Fruit fly (Drosophila melanogaster) whole organism, pupa: ENCODE results near the gene lab.

Source experiments
- CG10348 ChIP-seq: fragments of 200-800 bp; sonication (Bioruptor generic); IDR thresholded peaks from 2 replicates; pipeline ENCODE4 v1.3.6; 2022; ENCODE audit warnings: missing biosample characterization, missing genetic modification characterization
- CG12605 ChIP-seq: fragments of 200-800 bp; sonication (Bioruptor generic); IDR thresholded peaks from 2 replicates; pipeline ENCODE4 v1.3.6; 2022; ENCODE audit warnings: missing biosample characterization, missing genetic modification characterization
- CG32121 ChIP-seq: fragments of 200-800 bp; sonication (Bioruptor generic); IDR thresholded peaks from 2 replicates; pipeline ENCODE4 v1.3.6; 2022; ENCODE audit warnings: missing biosample characterization, missing genetic modification characterization
- CG4496 ChIP-seq: fragments of 200-800 bp; sonication (Bioruptor generic); IDR thresholded peaks from 3 replicates; pipeline ENCODE4 v1.3.6; 2022; ENCODE audit warnings: missing biosample characterization, missing genetic modification characterization
- CG8301 ChIP-seq: fragments of 200-800 bp; sonication (Bioruptor generic); optimal IDR thresholded peaks from 2 replicates; lab custom pipeline; 2018; ENCODE audit warnings: missing biosample characterization, mild to moderate bottlenecking, missing genetic modification characterization
- CG9948 ChIP-seq: fragments of 200-800 bp; sonication (Bioruptor generic); optimal IDR thresholded peaks from 2 replicates; lab custom pipeline; 2018; ENCODE audit warnings: missing biosample characterization, mild to moderate bottlenecking, missing genetic modification characterization, moderate library complexity
- EcR ChIP-seq: fragments of 200-800 bp; sonication (Bioruptor generic); optimal IDR thresholded peaks from 3 replicates; lab custom pipeline; 2019; ENCODE audit warnings: missing biosample characterization, missing genetic modification characterization, mild to moderate bottlenecking, moderate library complexity, missing genetic modification reagents
- Ets98B ChIP-seq: fragments of 200-800 bp; sonication (Bioruptor generic); IDR thresholded peaks from 2 replicates; pipeline ENCODE4 v1.3.6; 2022; ENCODE audit warnings: missing biosample characterization, missing genetic modification characterization
- Snoo ChIP-seq: fragments of 200-800 bp; sonication (Bioruptor generic); optimal IDR thresholded peaks from 3 replicates; lab custom pipeline; 2017; ENCODE audit warnings: missing biosample characterization, mild to moderate bottlenecking, missing genetic modification characterization, inconsistent platforms
- fd96Ca ChIP-seq: fragments of 200-800 bp; sonication (Bioruptor generic); IDR thresholded peaks from 3 replicates; pipeline ENCODE4 v1.3.6; 2022; ENCODE audit warnings: missing biosample characterization, missing genetic modification characterization
- rn ChIP-seq: fragments of 200-800 bp; sonication (Bioruptor generic); IDR thresholded peaks from 2 replicates; pipeline ENCODE4 v1.3.6; 2022; ENCODE audit warnings: missing biosample characterization, missing genetic modification characterization

- TF ChIP-seq CG32121 (GFP tag; lab: Robert Waterston, UW) (no peak), Snoo (tag; lab: Kevin White, UChicago) (no peak), CG8301 (no peak), CG12605 (GFP tag; lab: Robert Waterston, UW) (peak; percentile 50; the same call in 1 of the 2 replicates), CG10348 (GFP tag; lab: Robert Waterston, UW) (no peak), rn (GFP tag; lab: Robert Waterston, UW) (no peak), CG9948 (peak; percentile 4), CG4496 (GFP tag; lab: Robert Waterston, UW) (0 out of 3 replicates have a peak, but pooled peaks have one; percentile 25), EcR (GFP tag; lab: Kevin White, UChicago) (peak; percentile 84), Ets98B (GFP tag; lab: Robert Waterston, UW) (no peak), fd96Ca (GFP tag; lab: Robert Waterston, UW) (no peak)
These were observed 20.8 kb downstream of the lab start, which contains the start of the genes CG1307 and twr for dm6 chr3R:6657278-6658246.
